Worm (Caenorhabditis elegans): Measurements from ENCODE around the gene pqn-8.

The pqn-8 gene

DNA sequence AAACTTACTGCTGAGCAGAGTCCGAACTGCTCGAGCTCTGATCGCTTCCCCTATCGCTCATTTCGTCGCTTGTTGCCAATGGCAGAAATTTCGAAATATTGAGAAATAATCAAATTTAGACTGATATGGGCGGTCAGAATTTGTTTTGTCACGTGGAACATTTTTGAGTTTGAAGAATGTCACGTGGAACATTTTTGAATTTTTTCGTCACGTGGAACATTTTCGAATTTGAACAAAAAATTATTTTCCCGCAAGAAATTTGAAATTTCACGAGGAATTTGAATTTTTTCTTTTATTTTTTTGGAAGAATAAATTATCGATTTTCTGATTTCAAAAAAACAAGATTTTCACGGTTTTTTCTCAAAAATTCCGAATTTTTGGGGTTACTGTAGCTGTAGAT lies 12.3 kb upstream of the pqn-8 start, which contains the start of gene fbxa-155:
TSS of gene fbxa-155 (minus strand) at position 101 of the 400 bp plus-strand sequence.
- TF ChIP-seq pqm-1 (tag; optimal IDR thresholded peaks at IDR 0.05) (no peak), zag-1 (tag; optimal IDR thresholded peaks at IDR 0.05) (no peak), lin-15B (tag; optimal IDR thresholded peaks at IDR 0.05) (no peak), ceh-63 (GFP tag; optimal IDR thresholded peaks at IDR 0.05) (no peak), ets-5 (GFP tag; IDR thresholded peaks at IDR 0.05) (no peak), fkh-8 (tag; optimal IDR thresholded peaks at IDR 0.05) (no peak), nhr-12 (tag; optimal IDR thresholded peaks at IDR 0.05) (no peak), sox-4 (tag; optimal IDR thresholded peaks at IDR 0.05) (no peak), irx-1 (tag; optimal IDR thresholded peaks at IDR 0.05) (no peak), grh-1 (GFP tag; IDR thresholded peaks at IDR 0.05) (no peak), C04F5.9 (tag; optimal IDR thresholded peaks at IDR 0.05) (no peak), vab-15 (tag; optimal IDR thresholded peaks at IDR 0.05) (no peak), nhr-84 (tag; optimal IDR thresholded peaks at IDR 0.05) (no peak)

ce11 chrIII:10006734-10007348 lies 9.1 kb upstream of the pqn-8 start, which contains the start of gene C05B5.8:
Gene C05B5.8, minus strand, starts transcription at chrIII:10006784.
- TF ChIP-seq nhr-71 (tag; optimal IDR thresholded peaks at IDR 0.05), result peak; percentile 73
- TF ChIP-seq blmp-1 (tag; optimal IDR thresholded peaks at IDR 0.05), result peak; percentile 46
- peak; percentile 74 for TF ChIP-seq snu-23 (GFP tag; optimal IDR thresholded peaks at IDR 0.05)
- TF ChIP-seq lir-3 (tag; optimal IDR thresholded peaks at IDR 0.05; ENCODE audit: poor library complexity), result peak; percentile 20
- peak in 1 of 2 experiments; percentile 31 for TF ChIP-seq lin-35 (GFP tag; optimal IDR thresholded peaks at IDR 0.05)
- TF ChIP-seq C16A3.4 (tag; optimal IDR thresholded peaks at IDR 0.05), result peak; percentile 34
- peak; percentile 97 for TF ChIP-seq grh-1 (GFP tag; IDR thresholded peaks at IDR 0.05)
- peak; percentile 97 for TF ChIP-seq nhr-85 (tag)
- peak in 2 of 3 experiments; percentile 8 to 10 for TF ChIP-seq dpl-1 (GFP tag; optimal IDR thresholded peaks at IDR 0.05)
- peak; percentile 13 for TF ChIP-seq mep-1 (tag; optimal IDR thresholded peaks at IDR 0.05)
- TF ChIP-seq nhr-20 (tag; optimal IDR thresholded peaks at IDR 0.05), result peak; percentile 71
- TF ChIP-seq lsy-2 (tag; optimal IDR thresholded peaks at IDR 0.05), result peak; percentile 12 to 53
- no peak for TF ChIP-seq ama-1 (optimal IDR thresholded peaks at IDR 0.05)
- peak; percentile 57 for TF ChIP-seq nhr-90 (tag; optimal IDR thresholded peaks at IDR 0.05; ENCODE audit: poor library complexity)
- TF ChIP-seq elt-3 (tag; optimal IDR thresholded peaks at IDR 0.05), result peak in 3 of 6 experiments; percentile 31 to 58 (median 39)
- TF ChIP-seq nhr-12 (tag; optimal IDR thresholded peaks at IDR 0.05), result no peak
- no peak for TF ChIP-seq skn-1 (tag; optimal IDR thresholded peaks at IDR 0.05)
- TF ChIP-seq ztf-4 (tag; optimal IDR thresholded peaks at IDR 0.05), result no peak
- no peak for TF ChIP-seq sup-37 (GFP tag; optimal IDR thresholded peaks at IDR 0.05)
- peak; percentile 49 for TF ChIP-seq vab-15 (tag; optimal IDR thresholded peaks at IDR 0.05)
- TF ChIP-seq lin-14 (GFP tag; optimal IDR thresholded peaks at IDR 0.05), result peak; percentile 86
- peak in 1 of 2 experiments; percentile 28 for TF ChIP-seq efl-1 (optimal IDR thresholded peaks at IDR 0.05)
- TF ChIP-seq efl-1 (GFP tag; optimal IDR thresholded peaks at IDR 0.05 in 1 of 2), result peak in 1 of 2 experiments; percentile 59
- TF ChIP-seq lin-15B (tag; optimal IDR thresholded peaks at IDR 0.05), result no peak
- no peak for TF ChIP-seq Y116A8C.19 (tag; optimal IDR thresholded peaks at IDR 0.05; ENCODE audit: borderline replicate concordance)
- TF ChIP-seq ztf-11 (tag; optimal IDR thresholded peaks at IDR 0.05), result no peak
- TF ChIP-seq nhr-19 (GFP tag; conservative IDR thresholded peaks at IDR 0.05), result peak; percentile 44

- TF ChIP-seq blmp-1 (tag; optimal IDR thresholded peaks at IDR 0.05) (no peak), mdl-1 (tag; optimal IDR thresholded peaks at IDR 0.05) (no peak), nhr-12 (tag; optimal IDR thresholded peaks at IDR 0.05) (no peak), ceh-82 (tag; optimal IDR thresholded peaks at IDR 0.05) (no peak), F16B12.6 (tag; optimal IDR thresholded peaks at IDR 0.05) (no peak), vab-15 (tag; optimal IDR thresholded peaks at IDR 0.05) (no peak), isw-1 (GFP tag; IDR thresholded peaks at IDR 0.05) (no peak), irx-1 (tag; optimal IDR thresholded peaks at IDR 0.05) (no peak), pag-3 (tag; optimal IDR thresholded peaks at IDR 0.05; ENCODE audit: borderline replicate concordance, insufficient read depth) (no peak), sup-37 (GFP tag; optimal IDR thresholded peaks at IDR 0.05) (no peak), aly-2 (tag; optimal IDR thresholded peaks at IDR 0.05) (no peak), fkh-4 (tag; optimal IDR thresholded peaks at IDR 0.05; ENCODE audit: borderline replicate concordance) (no peak), nhr-11 (tag; optimal IDR thresholded peaks at IDR 0.05) (no peak), lin-39 (tag; optimal IDR thresholded peaks at IDR 0.05) (no peak)
Measured at ce11 chrIII:10004213-10004612, 6.4 kb upstream of the pqn-8 start, which contains the start of gene C05B5.11. Gene C05B5.11, plus strand, starts transcription at chrIII:10004513.
